In the genomic region with DNA sequence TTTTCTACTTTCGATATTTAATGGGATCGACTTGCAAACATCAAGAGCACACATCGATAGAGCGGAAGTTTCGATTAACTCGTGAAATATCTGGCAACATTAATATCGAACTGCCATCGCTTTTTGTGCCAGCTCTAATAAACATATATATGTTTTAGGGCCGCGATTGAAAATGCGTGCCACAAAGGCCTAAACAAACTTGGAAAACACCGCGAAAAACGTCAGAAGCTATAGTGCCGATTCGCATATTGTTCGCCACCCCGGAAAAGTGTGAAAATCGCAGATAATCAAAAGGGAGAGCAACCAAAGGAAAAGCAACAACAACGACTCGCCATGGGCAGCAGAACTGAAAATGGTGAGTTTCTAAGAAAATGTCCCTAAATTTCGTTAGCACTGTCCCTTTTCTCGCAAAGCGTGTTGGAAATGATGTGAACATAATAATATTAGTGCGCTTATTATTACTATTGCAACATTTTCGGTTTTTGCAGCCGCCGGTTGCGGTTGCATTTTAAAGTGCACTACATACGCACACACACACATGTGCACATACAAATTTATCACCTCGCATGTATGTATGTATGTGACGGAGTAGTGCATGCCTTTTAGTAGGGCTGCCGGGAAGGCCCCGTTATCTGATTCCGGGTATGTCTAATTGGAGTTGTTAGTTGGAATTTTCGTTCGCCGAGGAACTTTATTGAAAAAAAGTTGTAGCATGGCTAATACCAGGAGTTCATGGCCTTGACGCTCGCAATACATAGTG, we compare ENCODE assay signal across 1 fruit fly cellular context.
TF ChIP-seq lines count a peak whose summit lies in the region.

Gene enc, plus strand, starts transcription at position 114 of the 760 bp plus-strand sequence.

TF ChIP-seq in whole organism, embryonic, 481 proteins besides CTCF, POLR2A, EP300 and RAD21 (continued from another document and continues in another):
- TF ChIP-seq CG17328 (GFP tag; IDR thresholded peaks at IDR 0.05; lab: Robert Waterston, UW) (no peak), sima (GFP tag; optimal IDR thresholded peaks at IDR 0.05; lab: Kevin White, UChicago) (no peak), gcm (GFP tag; optimal IDR thresholded peaks at IDR 0.05; lab: Kevin White, UChicago) (no peak), CG6689 (GFP tag; IDR thresholded peaks at IDR 0.05; lab: Robert Waterston, UW) (no peak), nerfin-2 (GFP tag; IDR thresholded peaks at IDR 0.05; lab: Robert Waterston, UW; ENCODE audit: partially characterized antibody) (peak; percentile 93), CG8089 (GFP tag; optimal IDR thresholded peaks at IDR 0.05; lab: Kevin White, UChicago) (no peak), Fer1 (GFP tag; optimal IDR thresholded peaks at IDR 0.05; lab: Kevin White, UChicago) (no peak), CG5180 (GFP tag; optimal IDR thresholded peaks at IDR 0.05; lab: Kevin White, UChicago) (no peak), Rfx (GFP tag; IDR thresholded peaks at IDR 0.05; lab: Robert Waterston, UW) (peak; percentile 42; the same call in 1 of the 2 replicates), NfI (GFP tag; optimal IDR thresholded peaks at IDR 0.05; lab: Kevin White, UChicago) (peak; percentile 5), CG11695 (GFP tag; IDR thresholded peaks at IDR 0.05; lab: Robert Waterston, UW) (no peak), pan (optimal IDR thresholded peaks at IDR 0.05; lab: Kevin White, UChicago) (no peak), pan (GFP tag; optimal IDR thresholded peaks at IDR 0.05 in 1 of 2, IDR thresholded peaks at IDR 0.05 in 1 of 2) (no peak), Doc2 (GFP tag; IDR thresholded peaks at IDR 0.05; lab: Robert Waterston, UW) (no peak), ro (GFP tag; IDR thresholded peaks at IDR 0.05; lab: Robert Waterston, UW) (no peak), ham (GFP tag; IDR thresholded peaks at IDR 0.05; lab: Robert Waterston, UW) (no peak), Camta (GFP tag; optimal IDR thresholded peaks at IDR 0.05; lab: Kevin White, UChicago) (no peak), zfh1 (GFP tag; IDR thresholded peaks at IDR 0.05; lab: Robert Waterston, UW) (no peak), CrebB (tag; optimal IDR thresholded peaks at IDR 0.05; lab: Kevin White, UChicago) (no peak), Abd-B (GFP tag; optimal IDR thresholded peaks at IDR 0.05; lab: Kevin White, UChicago) (no peak), btn (GFP tag; optimal IDR thresholded peaks at IDR 0.05; lab: Kevin White, UChicago) (no peak), Hr51 (GFP tag; optimal IDR thresholded peaks at IDR 0.05; lab: Kevin White, UChicago) (no peak), CG15601 (tag; optimal IDR thresholded peaks at IDR 0.05; lab: Kevin White, UChicago) (peak; percentile 12), Hr78 (GFP tag; optimal IDR thresholded peaks at IDR 0.05; lab: Kevin White, UChicago) (no peak), ewg (GFP tag; optimal IDR thresholded peaks at IDR 0.05; lab: Kevin White, UChicago) (no peak), Optix (GFP tag; IDR thresholded peaks at IDR 0.05; lab: Robert Waterston, UW) (no peak), chm (GFP tag; IDR thresholded peaks at IDR 0.05; lab: Robert Waterston, UW) (peak; percentile 33; the same call in 1 of the 2 replicates), sim (GFP tag; IDR thresholded peaks at IDR 0.05; lab: Robert Waterston, UW) (no peak), CHES-1-like (GFP tag; optimal IDR thresholded peaks at IDR 0.05; lab: Kevin White, UChicago) (peak; percentile 2), CG9817 (tag; optimal IDR thresholded peaks at IDR 0.05; lab: Kevin White, UChicago) (no peak), wdn (GFP tag; IDR thresholded peaks at IDR 0.05; lab: Robert Waterston, UW) (no peak), chn (GFP tag; optimal IDR thresholded peaks at IDR 0.05; lab: Kevin White, UChicago) (no peak), prd (optimal IDR thresholded peaks at IDR 0.05; lab: Kevin White, UChicago) (no peak), prd (GFP tag; IDR thresholded peaks at IDR 0.05; lab: Robert Waterston, UW) (no peak), CG14710 (tag; optimal IDR thresholded peaks at IDR 0.05; lab: Kevin White, UChicago) (peak; percentile 34), Dp (GFP tag; optimal IDR thresholded peaks at IDR 0.05; lab: Kevin White, UChicago) (peak; percentile 54), odd (GFP tag; optimal IDR thresholded peaks at IDR 0.05; lab: Kevin White, UChicago) (no peak), CG3281 (GFP tag; optimal IDR thresholded peaks at IDR 0.05; lab: Kevin White, UChicago) (no peak), BtbVII (GFP tag; optimal IDR thresholded peaks at IDR 0.05; lab: Kevin White, UChicago) (no peak), Deaf1 (tag; optimal IDR thresholded peaks at IDR 0.05; lab: Kevin White, UChicago) (no peak), bigmax (GFP tag; optimal IDR thresholded peaks at IDR 0.05; lab: Kevin White, UChicago) (no peak), dysf (GFP tag; IDR thresholded peaks at IDR 0.05; lab: Robert Waterston, UW) (no peak), zf30C (GFP tag; optimal IDR thresholded peaks at IDR 0.05; lab: Kevin White, UChicago) (no peak), CG17802 (tag; optimal IDR thresholded peaks at IDR 0.05; lab: Kevin White, UChicago) (no peak), Hr39 (optimal IDR thresholded peaks at IDR 0.05; lab: Kevin White, UChicago) (no peak), CG16779 (GFP tag; IDR thresholded peaks at IDR 0.05; lab: Robert Waterston, UW) (no peak), fd3F (GFP tag; optimal IDR thresholded peaks at IDR 0.05; lab: Kevin White, UChicago) (no peak), CG7987 (GFP tag; optimal IDR thresholded peaks at IDR 0.05; lab: Kevin White, UChicago) (no peak), CG32532 (GFP tag; IDR thresholded peaks at IDR 0.05; lab: Robert Waterston, UW) (peak; percentile 30; the same call in 1 of the 2 replicates), fu2 (GFP tag; optimal IDR thresholded peaks at IDR 0.05; lab: Kevin White, UChicago) (no peak), Fer3 (tag; optimal IDR thresholded peaks at IDR 0.05; lab: Kevin White, UChicago) (peak; percentile 6), ranshi (GFP tag; IDR thresholded peaks at IDR 0.05; lab: Robert Waterston, UW) (no peak), CG3726 (GFP tag; IDR thresholded peaks at IDR 0.05; lab: Robert Waterston, UW) (no peak), fru (optimal IDR thresholded peaks at IDR 0.05; lab: Kevin White, UChicago) (no peak), grau (tag; optimal IDR thresholded peaks at IDR 0.05; lab: Kevin White, UChicago) (peak; percentile 10), CG18764 (GFP tag; optimal IDR thresholded peaks at IDR 0.05; lab: Kevin White, UChicago) (no peak), B-H2 (GFP tag; optimal IDR thresholded peaks at IDR 0.05; lab: Kevin White, UChicago) (peak; percentile 23), sqz (GFP tag; optimal IDR thresholded peaks at IDR 0.05; lab: Kevin White, UChicago) (no peak), kni (GFP tag; optimal IDR thresholded peaks at IDR 0.05; lab: Kevin White, UChicago) (peak; percentile 47), CG10462 (GFP tag; optimal IDR thresholded peaks at IDR 0.05; lab: Kevin White, UChicago) (no peak), Ets65A (GFP tag; lab: Kevin White, UChicago) (no peak), CkIIα-i1 (GFP tag; IDR thresholded peaks at IDR 0.05; lab: Robert Waterston, UW) (no peak), sens-2 (GFP tag; IDR thresholded peaks at IDR 0.05; lab: Robert Waterston, UW) (no peak), CG11085 (GFP tag; IDR thresholded peaks at IDR 0.05; lab: Robert Waterston, UW) (no peak), gt (GFP tag; IDR thresholded peaks at IDR 0.05; lab: Robert Waterston, UW) (no peak), Dip3 (GFP tag; optimal IDR thresholded peaks at IDR 0.05; lab: Kevin White, UChicago) (no peak), HHEX (GFP tag; optimal IDR thresholded peaks at IDR 0.05; lab: Kevin White, UChicago) (no peak), D19B (GFP tag; optimal IDR thresholded peaks at IDR 0.05; lab: Kevin White, UChicago) (no peak), tio (GFP tag; optimal IDR thresholded peaks at IDR 0.05; lab: Kevin White, UChicago) (no peak), Kr (GFP tag; optimal IDR thresholded peaks at IDR 0.05; lab: Kevin White, UChicago) (no peak), CG10209 (GFP tag; optimal IDR thresholded peaks at IDR 0.05; lab: Kevin White, UChicago) (no peak), CG3407 (GFP tag; optimal IDR thresholded peaks at IDR 0.05; lab: Kevin White, UChicago) (no peak), CG31224 (GFP tag; IDR thresholded peaks at IDR 0.05; lab: Robert Waterston, UW) (no peak), NK7.1 (GFP tag; optimal IDR thresholded peaks at IDR 0.05; lab: Kevin White, UChicago) (no peak), eve (GFP tag; optimal IDR thresholded peaks at IDR 0.05; lab: Kevin White, UChicago) (no peak), z (GFP tag; IDR thresholded peaks at IDR 0.05; lab: Robert Waterston, UW) (no peak), dm (GFP tag; optimal IDR thresholded peaks at IDR 0.05; lab: Kevin White, UChicago) (peak; percentile 9), CG32772 (GFP tag; IDR thresholded peaks at IDR 0.05; lab: Robert Waterston, UW) (no peak), ems (GFP tag; optimal IDR thresholded peaks at IDR 0.05; lab: Kevin White, UChicago) (no peak), CG4360 (GFP tag; IDR thresholded peaks at IDR 0.05; lab: Robert Waterston, UW) (peak; percentile 77), CG16815 (GFP tag; optimal IDR thresholded peaks at IDR 0.05; lab: Kevin White, UChicago) (no peak), CG17385 (GFP tag; optimal IDR thresholded peaks at IDR 0.05; lab: Kevin White, UChicago) (no peak), jigr1 (GFP tag; IDR thresholded peaks at IDR 0.05; lab: Robert Waterston, UW) (peak; percentile 31; the same call in 1 of the 3 replicates), Aef1 (GFP tag; IDR thresholded peaks at IDR 0.05; lab: Robert Waterston, UW) (no peak), CG14050 (GFP tag; IDR thresholded peaks at IDR 0.05; lab: Robert Waterston, UW) (no peak), CG9727 (GFP tag; optimal IDR thresholded peaks at IDR 0.05; lab: Kevin White, UChicago) (no peak), Antp (GFP tag; optimal IDR thresholded peaks at IDR 0.05; lab: Kevin White, UChicago) (no peak), pb (GFP tag; optimal IDR thresholded peaks at IDR 0.05; lab: Kevin White, UChicago) (no peak), CG34422 (GFP tag; IDR thresholded peaks at IDR 0.05; lab: Robert Waterston, UW) (peak; percentile 29; the same call in 1 of the 3 replicates), B-H1 (GFP tag; IDR thresholded peaks at IDR 0.05; lab: Robert Waterston, UW) (no peak), hth (optimal IDR thresholded peaks at IDR 0.05; lab: Kevin White, UChicago) (no peak), ac (GFP tag; optimal IDR thresholded peaks at IDR 0.05; lab: Kevin White, UChicago) (no peak), Opbp (GFP tag; IDR thresholded peaks at IDR 0.05; lab: Robert Waterston, UW; ENCODE audit: partially characterized antibody) (peak; percentile 97), pfk (GFP tag; optimal IDR thresholded peaks at IDR 0.05; lab: Kevin White, UChicago) (no peak), zen2 (GFP tag; IDR thresholded peaks at IDR 0.05; lab: Robert Waterston, UW; ENCODE audit: partially characterized antibody) (peak; percentile 96), GATAe (GFP tag; conservative IDR thresholded peaks at IDR 0.05; lab: Robert Waterston, UW) (no peak), CG2202 (tag; optimal IDR thresholded peaks at IDR 0.05; lab: Kevin White, UChicago) (no peak), so (GFP tag; IDR thresholded peaks at IDR 0.05; lab: Robert Waterston, UW) (no peak), org-1 (GFP tag; optimal IDR thresholded peaks at IDR 0.05; lab: Kevin White, UChicago) (no peak), salm (tag; optimal IDR thresholded peaks at IDR 0.05; lab: Kevin White, UChicago) (no peak), ind (GFP tag; optimal IDR thresholded peaks at IDR 0.05; lab: Kevin White, UChicago) (no peak), CG32767 (GFP tag; IDR thresholded peaks at IDR 0.05; lab: Robert Waterston, UW) (no peak), CG12071 (GFP tag; optimal IDR thresholded peaks at IDR 0.05; lab: Kevin White, UChicago) (no peak), CG6813 (GFP tag; optimal IDR thresholded peaks at IDR 0.05; lab: Kevin White, UChicago) (no peak), Six4 (GFP tag; optimal IDR thresholded peaks at IDR 0.05; lab: Kevin White, UChicago) (no peak), h (optimal IDR thresholded peaks at IDR 0.05; lab: Kevin White, UChicago) (no peak), CG10274 (GFP tag; optimal IDR thresholded peaks at IDR 0.05; lab: Kevin White, UChicago) (no peak), bab2 (GFP tag; optimal IDR thresholded peaks at IDR 0.05; lab: Kevin White, UChicago) (no peak), CG3995 (GFP tag; optimal IDR thresholded peaks at IDR 0.05; lab: Kevin White, UChicago) (no peak), E2f2 (GFP tag; IDR thresholded peaks at IDR 0.05; lab: Robert Waterston, UW) (peak; percentile 60), ab (GFP tag; optimal IDR thresholded peaks at IDR 0.05; lab: Kevin White, UChicago) (no peak), danr (GFP tag; IDR thresholded peaks at IDR 0.05; lab: Robert Waterston, UW) (no peak), CG11398 (GFP tag; optimal IDR thresholded peaks at IDR 0.05; lab: Kevin White, UChicago) (no peak), CG7839 (tag; optimal IDR thresholded peaks at IDR 0.05; lab: Kevin White, UChicago) (no peak), CG31365 (tag; optimal IDR thresholded peaks at IDR 0.05; lab: Kevin White, UChicago) (no peak), CG15073 (GFP tag; optimal IDR thresholded peaks at IDR 0.05; lab: Kevin White, UChicago) (no peak), CG13894 (tag; optimal IDR thresholded peaks at IDR 0.05; lab: Kevin White, UChicago) (no peak), H2.0 (GFP tag; IDR thresholded peaks at IDR 0.05; lab: Robert Waterston, UW) (no peak), gce (GFP tag; IDR thresholded peaks at IDR 0.05; lab: Robert Waterston, UW) (no peak), br (optimal IDR thresholded peaks at IDR 0.05; lab: Kevin White, UChicago) (no peak), Lpt (GFP tag; optimal IDR thresholded peaks at IDR 0.05; lab: Kevin White, UChicago) (no peak), CG14441 (GFP tag; IDR thresholded peaks at IDR 0.05; lab: Robert Waterston, UW) (no peak), CG5245 (GFP tag; optimal IDR thresholded peaks at IDR 0.05; lab: Kevin White, UChicago) (no peak), CG18476 (GFP tag; optimal IDR thresholded peaks at IDR 0.05; lab: Kevin White, UChicago) (no peak), CG7928 (GFP tag; optimal IDR thresholded peaks at IDR 0.05; lab: Kevin White, UChicago) (no peak), CG12299 (tag; optimal IDR thresholded peaks at IDR 0.05; lab: Kevin White, UChicago) (no peak), Scr (GFP tag; IDR thresholded peaks at IDR 0.05; lab: Robert Waterston, UW; ENCODE audit: partially characterized antibody) (peak; percentile 94), Ada2b (GFP tag; IDR thresholded peaks at IDR 0.05; lab: Robert Waterston, UW) (no peak), CG10654 (GFP tag; optimal IDR thresholded peaks at IDR 0.05; lab: Kevin White, UChicago) (no peak), CG7556 (GFP tag; optimal IDR thresholded peaks at IDR 0.05; lab: Kevin White, UChicago) (no peak), CG10431 (GFP tag; optimal IDR thresholded peaks at IDR 0.05; lab: Kevin White, UChicago) (peak; percentile 60)
